Fruit fly (Drosophila melanogaster): ENCODE results near the gene CG17350.
A peak's percentile ranks its signal among the peaks of the same experiment; 100 is the strongest.

DNA sequence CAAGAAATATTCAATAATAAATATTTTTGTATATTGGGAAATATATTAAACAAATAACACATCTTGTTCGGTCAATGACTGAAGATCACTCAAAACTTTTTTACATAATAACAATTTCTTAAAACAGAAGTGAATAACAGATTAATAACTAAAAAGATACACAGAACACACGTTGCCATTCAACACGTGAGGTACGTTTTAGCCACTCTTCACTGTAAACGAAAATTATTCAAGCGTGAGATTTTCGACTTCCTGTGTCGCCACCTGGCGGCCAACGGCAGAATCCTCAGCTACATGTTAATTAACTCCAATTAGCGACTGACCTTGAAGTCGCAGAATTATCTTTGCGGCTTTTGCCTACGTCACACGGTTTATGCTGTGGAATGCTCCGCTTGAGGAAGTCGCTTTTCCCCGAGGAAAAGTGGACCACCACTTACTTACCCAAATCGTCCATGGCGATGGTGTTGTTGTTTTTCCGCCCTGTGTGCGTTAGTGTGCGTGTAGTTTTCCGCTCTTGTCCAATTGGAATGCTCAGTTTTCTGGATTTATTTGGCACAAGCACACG is 45.1 kb downstream of the CG17350 start:
- peak; percentile 70 for TF ChIP-seq mirr (GFP tag; optimal IDR thresholded peaks at IDR 0.05)
- no peak for TF ChIP-seq kay (GFP tag; optimal IDR thresholded peaks at IDR 0.05)
- peak; percentile 74 for TF ChIP-seq CG12391 (tag; optimal IDR thresholded peaks at IDR 0.05)
- peak; percentile 63 for TF ChIP-seq CG8290 (GFP tag; optimal IDR thresholded peaks at IDR 0.05)
- peak in 1 of 2 experiments; percentile 66 for TF ChIP-seq CG8290 (tag; optimal IDR thresholded peaks at IDR 0.05)
- TF ChIP-seq br (optimal IDR thresholded peaks at IDR 0.05): no peak
